Worm (Caenorhabditis elegans) whole organism, L1 larva: ENCODE data around the gene fipr-27.
"Not testable (repeated sequence)": the region's sequence is repeated elsewhere in the genome, so short reads cannot be mapped to it uniquely, and the experiment has no call there.

Source experiments
- C16A3.4 ChIP-seq: fragments of 150-350 bp; optimal IDR thresholded peaks from 2 replicates; lab custom pipeline; 2014; ENCODE audit warnings: missing biosample characterization, missing genetic modification characterization
- Y116A8C.19 ChIP-seq: sonication (generic microtip); optimal IDR thresholded peaks from 2 replicates; lab custom pipeline; 2016; ENCODE audit warnings: missing compliant biosample characterization, missing genetic modification characterization, borderline replicate concordance
- alr-1 ChIP-seq: fragments of 200-800 bp; sonication (Bioruptor generic); optimal IDR thresholded peaks from 2 replicates; lab custom pipeline; 2018; ENCODE audit warnings: borderline replicate concordance, mild to moderate bottlenecking, missing genetic modification characterization, missing compliant biosample characterization
- aly-2 ChIP-seq: fragments of 150-350 bp; optimal IDR thresholded peaks from 2 replicates; lab custom pipeline; 2014; ENCODE audit warnings: missing biosample characterization, missing genetic modification characterization
- ama-1 ChIP-seq: fragments of 150-350 bp; optimal IDR thresholded peaks from 2 replicates; lab custom pipeline; 2014
- ceh-63 ChIP-seq: fragments of 200-800 bp; sonication (Bioruptor generic); optimal IDR thresholded peaks from 2 replicates; lab custom pipeline; 2018; ENCODE audit warnings: mild to moderate bottlenecking, missing genetic modification characterization, missing compliant biosample characterization
- ceh-8 ChIP-seq: fragments of 200-800 bp; sonication (Bioruptor generic); optimal IDR thresholded peaks from 2 replicates; lab custom pipeline; 2018; ENCODE audit warnings: mild to moderate bottlenecking, missing genetic modification characterization, moderate library complexity, missing compliant biosample characterization
- dpl-1 ChIP-seq, 3 experiments: fragments of 150-350 bp in 2 of 3; sonication (generic microtip) in 1 of 3; optimal IDR thresholded peaks; 2 replicates each; lab custom pipeline; 2014 to 2017; ENCODE audit warnings: missing biosample characterization in 3 of 3, missing genetic modification characterization in 3 of 3, missing genetic modification reagents in 3 of 3
- egl-13 ChIP-seq: sonication (generic microtip); optimal IDR thresholded peaks from 2 replicates; lab custom pipeline; 2016; ENCODE audit warnings: missing genotype, missing genetic modification reagents, missing genetic modification characterization, missing compliant biosample characterization
- egl-27 ChIP-seq, 2 experiments: fragments of 150-350 bp in 1 of 2; sonication (generic microtip); optimal IDR thresholded peaks; 3 replicates each; lab custom pipeline; 2017 to 2018; ENCODE audit warnings: missing biosample characterization in 2 of 2, missing genetic modification characterization in 2 of 2, missing genetic modification reagents in 2 of 2
- ets-5 ChIP-seq: fragments of 200-800 bp; sonication (Bioruptor generic); IDR thresholded peaks from 2 replicates; pipeline ENCODE4 v1.3.6; 2022; ENCODE audit warnings: missing genetic modification characterization, missing compliant biosample characterization
- fkh-4 ChIP-seq: sonication (generic microtip); optimal IDR thresholded peaks from 2 replicates; lab custom pipeline; 2016; ENCODE audit warnings: missing compliant biosample characterization, missing genetic modification characterization, borderline replicate concordance
- hlh-17 ChIP-seq: fragments of 200-800 bp; sonication (Bioruptor generic); optimal IDR thresholded peaks from 2 replicates; lab custom pipeline; 2018; ENCODE audit warnings: missing genetic modification characterization, mild to moderate bottlenecking, missing compliant biosample characterization, moderate library complexity, borderline replicate concordance
- hpl-2 ChIP-seq: fragments of 150-350 bp; optimal IDR thresholded peaks from 2 replicates; lab custom pipeline; 2014; ENCODE audit warnings: missing biosample characterization, missing genetic modification reagents, missing genetic modification characterization
- irx-1 ChIP-seq: sonication (generic microtip); optimal IDR thresholded peaks from 2 replicates; lab custom pipeline; 2016; ENCODE audit warnings: missing genetic modification characterization, missing compliant biosample characterization
- isw-1 ChIP-seq: fragments of 200-800 bp; sonication (Bioruptor generic); IDR thresholded peaks from 2 replicates; pipeline ENCODE4 v1.3.6; 2022; ENCODE audit warnings: missing genetic modification characterization, missing compliant biosample characterization
- jun-1 ChIP-seq: fragments of 150-350 bp; optimal IDR thresholded peaks from 2 replicates; lab custom pipeline; 2014; ENCODE audit warnings: missing biosample characterization, missing genetic modification reagents, missing genetic modification characterization
- lin-13 ChIP-seq: fragments of 150-350 bp; optimal IDR thresholded peaks from 2 replicates; lab custom pipeline; 2014; ENCODE audit warnings: missing biosample characterization, missing genetic modification reagents, missing genetic modification characterization
- lin-15B ChIP-seq: fragments of 150-350 bp; sonication (generic microtip); optimal IDR thresholded peaks from 3 replicates; lab custom pipeline; 2014; ENCODE audit warnings: missing biosample characterization, missing genetic modification characterization
- lin-35 ChIP-seq, 2 experiments: fragments of 150-350 bp; optimal IDR thresholded peaks; 2 replicates each; lab custom pipeline; 2014; ENCODE audit warnings: missing biosample characterization in 2 of 2, missing genetic modification characterization in 2 of 2, missing genetic modification reagents in 2 of 2
- lsy-2 ChIP-seq, 2 experiments: fragments of 150-350 bp; optimal IDR thresholded peaks; 2 replicates each; lab custom pipeline; 2014; ENCODE audit warnings: missing biosample characterization in 2 of 2, missing genetic modification characterization in 2 of 2
- mab-9 ChIP-seq: fragments of 200-800 bp; sonication (Bioruptor generic); IDR thresholded peaks from 2 replicates; pipeline ENCODE4 v1.3.6; 2022; ENCODE audit warnings: missing genetic modification reagents, missing genetic modification characterization, missing compliant biosample characterization
- mdl-1 ChIP-seq, 2 experiments: fragments of 150-350 bp; optimal IDR thresholded peaks; 2 replicates each; lab custom pipeline; 2014 to 2017; ENCODE audit warnings: missing biosample characterization in 2 of 2, missing genetic modification characterization in 2 of 2, inconsistent platforms in 1 of 2
- mep-1 ChIP-seq: fragments of 150-350 bp; optimal IDR thresholded peaks from 2 replicates; lab custom pipeline; 2014; ENCODE audit warnings: missing biosample characterization, missing genetic modification characterization
- nhr-19 ChIP-seq: fragments of 200-800 bp; sonication (Bioruptor generic); conservative IDR thresholded peaks from 2 replicates; pipeline ENCODE4 v1.3.6; 2022; ENCODE audit warnings: missing genetic modification characterization, missing compliant biosample characterization
- nhr-237 ChIP-seq: fragments of 150-350 bp; optimal IDR thresholded peaks from 2 replicates; lab custom pipeline; 2014; ENCODE audit warnings: missing biosample characterization, missing genetic modification characterization
- nhr-28 ChIP-seq: fragments of 150-350 bp; optimal IDR thresholded peaks from 2 replicates; lab custom pipeline; 2014; ENCODE audit warnings: missing biosample characterization, missing genetic modification characterization
- nhr-71 ChIP-seq: sonication (generic microtip); optimal IDR thresholded peaks from 2 replicates; lab custom pipeline; 2016; ENCODE audit warnings: mild to moderate bottlenecking, missing genetic modification characterization, moderate library complexity, missing compliant biosample characterization
- nhr-76 ChIP-seq: sonication (generic microtip); optimal IDR thresholded peaks from 2 replicates; lab custom pipeline; 2017; ENCODE audit warnings: missing biosample characterization, missing genetic modification characterization
- nhr-90 ChIP-seq: sonication (generic microtip); optimal IDR thresholded peaks from 2 replicates; lab custom pipeline; 2016; ENCODE audit warnings: mild to moderate bottlenecking, missing genetic modification characterization, missing compliant biosample characterization; ENCODE audit not compliant: poor library complexity
- pax-3 ChIP-seq: fragments of 200-800 bp; sonication (Bioruptor generic); optimal IDR thresholded peaks from 2 replicates; lab custom pipeline; 2018; ENCODE audit warnings: mild to moderate bottlenecking, missing genetic modification characterization, moderate library complexity, missing compliant biosample characterization
- sox-4 ChIP-seq: sonication (generic microtip); optimal IDR thresholded peaks from 2 replicates; lab custom pipeline; 2016; ENCODE audit warnings: missing genetic modification characterization, missing compliant biosample characterization
- tlp-1 ChIP-seq: fragments of 150-350 bp; optimal IDR thresholded peaks from 2 replicates; lab custom pipeline; 2014; ENCODE audit warnings: missing biosample characterization, missing genetic modification characterization
- unc-130 ChIP-seq: fragments of 150-350 bp; optimal IDR thresholded peaks from 2 replicates; lab custom pipeline; 2017; ENCODE audit warnings: missing biosample characterization, missing genetic modification characterization, inconsistent platforms
- unc-86 ChIP-seq: sonication (generic microtip); optimal IDR thresholded peaks from 2 replicates; lab custom pipeline; 2016; ENCODE audit warnings: missing genetic modification characterization, missing compliant biosample characterization
- unc-98 ChIP-seq: fragments of 200-800 bp; sonication (Bioruptor generic); IDR thresholded peaks from 2 replicates; pipeline ENCODE4 v1.3.6; 2022; ENCODE audit warnings: missing genetic modification characterization, missing compliant biosample characterization
- vab-15 ChIP-seq: sonication (generic microtip); optimal IDR thresholded peaks from 2 replicates; lab custom pipeline; 2017; ENCODE audit warnings: missing genotype, mild to moderate bottlenecking, missing genetic modification characterization, missing compliant biosample characterization
- xbp-1 ChIP-seq: sonication (generic microtip); optimal IDR thresholded peaks from 2 replicates; lab custom pipeline; 2016; ENCODE audit warnings: missing genetic modification characterization, missing compliant biosample characterization
- zag-1 ChIP-seq: fragments of 150-350 bp; optimal IDR thresholded peaks from 2 replicates; lab custom pipeline; 2014; ENCODE audit warnings: missing biosample characterization, missing genetic modification characterization
- zip-4 ChIP-seq: fragments of 200-800 bp; sonication (Bioruptor generic); optimal IDR thresholded peaks from 2 replicates; lab custom pipeline; 2018; ENCODE audit warnings: mild to moderate bottlenecking, missing genetic modification characterization, moderate library complexity, missing compliant biosample characterization
- ztf-11 ChIP-seq, 2 experiments: sonication (generic microtip); optimal IDR thresholded peaks; 2 replicates each; lab custom pipeline; 2016 to 2017; ENCODE audit warnings: missing genetic modification characterization in 2 of 2, missing biosample characterization in 1 of 2, missing compliant biosample characterization in 1 of 2

The fipr-27 gene

ce11 chrIV:16663591-16663990 is 32.9 kb downstream of the fipr-27 start (continued):
- TF ChIP-seq hlh-17 (no peak), tlp-1 (tag; lab: Kevin White, UChicago) (no peak), sox-4 (no peak), zip-4 (no peak), lin-35 (GFP tag; optimal IDR thresholded peaks at IDR 0.05; lab: Kevin White, UChicago) (peak; percentile 24 to 60), mdl-1 (tag; optimal IDR thresholded peaks at IDR 0.05; lab: Kevin White, UChicago) (no peak), nhr-90 (tag; lab: Kevin White, UChicago) (no peak), egl-27 (tag; optimal IDR thresholded peaks at IDR 0.05; lab: Kevin White, UChicago) (no peak), unc-86 (tag; lab: Kevin White, UChicago) (peak; percentile 64), nhr-76 (tag; lab: Kevin White, UChicago) (no peak), vab-15 (tag; lab: Kevin White, UChicago) (no peak), hpl-2 (GFP tag; lab: Kevin White, UChicago) (no peak), mep-1 (tag; lab: Kevin White, UChicago) (peak; percentile 31), ets-5 (GFP tag; lab: Robert Waterston, UW) (no peak), lsy-2 (tag; optimal IDR thresholded peaks at IDR 0.05; lab: Kevin White, UChicago) (peak; percentile 57 to 80), nhr-19 (GFP tag; lab: Robert Waterston, UW) (peak; percentile 51), isw-1 (peak; percentile 21; the same call in 1 of the 2 replicates), ceh-8 (GFP tag; lab: Kevin White, UChicago) (peak; percentile 12), lin-13 (peak; percentile 15), fkh-4 (no peak), C16A3.4 (peak; percentile 7), lin-15B (no peak), xbp-1 (tag; lab: Kevin White, UChicago) (peak; percentile 24), ama-1 (lab: Kevin White, UChicago) (no peak), alr-1 (no peak), unc-98 (GFP tag; lab: Robert Waterston, UW) (no peak), pax-3 (tag; lab: Kevin White, UChicago) (peak; percentile 23), nhr-71 (tag; lab: Kevin White, UChicago) (peak; percentile 73), unc-130 (tag; lab: Kevin White, UChicago) (no peak), nhr-237 (tag; lab: Kevin White, UChicago) (no peak), ceh-63 (GFP tag; lab: Kevin White, UChicago) (no peak), irx-1 (tag; lab: Kevin White, UChicago) (no peak), mab-9 (GFP tag; lab: Robert Waterston, UW) (no peak), Y116A8C.19 (tag; lab: Kevin White, UChicago) (no peak), aly-2 (no peak), dpl-1 (GFP tag; optimal IDR thresholded peaks at IDR 0.05; lab: Kevin White, UChicago) (peak in 1 of 3 experiments; percentile 21), nhr-28 (tag; lab: Kevin White, UChicago) (no peak), zag-1 (tag; lab: Kevin White, UChicago) (no peak), ztf-11 (tag; optimal IDR thresholded peaks at IDR 0.05; lab: Kevin White, UChicago) (no peak)

DNA sequence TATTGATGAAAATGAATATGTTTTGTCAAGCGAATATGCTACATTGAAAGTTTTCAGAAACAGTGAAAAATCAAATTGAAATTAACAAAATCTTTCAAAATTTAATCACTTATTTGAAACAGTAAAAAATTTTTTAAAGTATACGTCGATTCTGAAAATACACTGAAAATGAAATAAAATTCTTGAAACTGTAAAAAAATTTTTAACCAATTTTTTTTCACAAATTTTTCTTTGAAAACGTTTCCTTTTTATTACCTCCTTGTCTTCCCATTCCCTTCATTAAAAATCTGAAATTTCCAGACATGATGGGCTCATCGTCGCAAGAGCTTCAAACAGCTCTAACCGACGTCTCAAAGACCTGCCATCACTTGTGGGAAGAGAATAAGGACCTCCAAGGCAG is 33.3 kb downstream of the fipr-27 start, which contains the start of gene sta-1:
Gene sta-1, plus strand, starts transcription at position 301 of the 400 bp plus-strand sequence.
- TF ChIP-seq lsy-2 (tag; optimal IDR thresholded peaks at IDR 0.05; lab: Kevin White, UChicago); jun-1 (tag; lab: Kevin White, UChicago); egl-13: not testable (repeated sequence)
- TF ChIP-seq, all 84 proteins: peak for 0; not testable (repeated sequence) for 84
